Fruit fly (Drosophila melanogaster) whole organism, embryonic: ENCODE results near the gene CG17752.

Experiments used
- Aef1 ChIP-seq: fragments of 200-800 bp; sonication (Bioruptor generic); IDR thresholded peaks from 3 replicates; pipeline ENCODE4 v1.3.6; 2022; ENCODE audit warnings: missing biosample characterization, missing genetic modification characterization
- CG10366 ChIP-seq: fragments of 200-800 bp; sonication (Bioruptor generic); IDR thresholded peaks from 2 replicates; pipeline ENCODE4 v1.3.6; 2022; ENCODE audit warnings: missing biosample characterization, missing genetic modification characterization
- CG14050 ChIP-seq: fragments of 200-800 bp; sonication (Bioruptor generic); IDR thresholded peaks from 3 replicates; pipeline ENCODE4 v1.3.6; 2022; ENCODE audit warnings: missing biosample characterization, missing genetic modification characterization
- CG14667 ChIP-seq: fragments of 200-800 bp; sonication (Bioruptor generic); IDR thresholded peaks from 2 replicates; pipeline ENCODE4 v1.3.6; 2022; ENCODE audit warnings: missing biosample characterization, missing genetic modification characterization
- CG14710 ChIP-seq: fragments of 200-800 bp; sonication (Bioruptor generic); optimal IDR thresholded peaks from 3 replicates; lab custom pipeline; 2019; ENCODE audit warnings: missing biosample characterization, mild to moderate bottlenecking, missing genetic modification characterization, moderate library complexity
- CG16813 ChIP-seq: fragments of 200-800 bp; sonication (Bioruptor generic); IDR thresholded peaks from 3 replicates; pipeline ENCODE4 v1.3.6; 2022; ENCODE audit warnings: missing biosample characterization, missing genetic modification characterization; ENCODE audit not compliant: partially characterized antibody
- CG17385 ChIP-seq: fragments of 200-800 bp; sonication (Bioruptor generic); optimal IDR thresholded peaks from 3 replicates; lab custom pipeline; 2018; ENCODE audit warnings: missing biosample characterization, mild to moderate bottlenecking, missing genetic modification characterization
- CG17829 ChIP-seq: fragments of 200-800 bp; optimal IDR thresholded peaks from 2 replicates; lab custom pipeline; 2019; ENCODE audit warnings: missing biosample characterization, mild to moderate bottlenecking, missing genetic modification characterization, moderate library complexity
- CG2120 ChIP-seq: fragments of 200-800 bp; sonication (Bioruptor generic); optimal IDR thresholded peaks from 3 replicates; lab custom pipeline; 2016; ENCODE audit warnings: missing biosample characterization, missing genetic modification characterization
- CG2199 ChIP-seq: fragments of 200-800 bp; sonication (Bioruptor generic); IDR thresholded peaks from 3 replicates; pipeline ENCODE4 v1.3.6; 2022; ENCODE audit warnings: missing biosample characterization, missing genetic modification characterization
- CG30403 ChIP-seq: fragments of 200-800 bp; sonication (Bioruptor generic); optimal IDR thresholded peaks from 3 replicates; lab custom pipeline; 2016; ENCODE audit warnings: missing biosample characterization, missing genetic modification characterization
- CG3163 ChIP-seq: fragments of 200-800 bp; sonication (Bioruptor generic); optimal IDR thresholded peaks from 3 replicates; lab custom pipeline; 2016; ENCODE audit warnings: missing biosample characterization, missing genetic modification characterization
- CG3838 ChIP-seq: fragments of 200-800 bp; sonication (Bioruptor generic); optimal IDR thresholded peaks from 3 replicates; lab custom pipeline; 2016; ENCODE audit warnings: missing biosample characterization, missing genetic modification characterization
- CG6175 ChIP-seq: fragments of 200-800 bp; sonication (Bioruptor generic); IDR thresholded peaks from 3 replicates; pipeline ENCODE4 v1.3.6; 2022; ENCODE audit warnings: missing biosample characterization, missing genetic modification characterization
- CG6272 ChIP-seq: fragments of 200-800 bp; sonication (Bioruptor generic); IDR thresholded peaks from 2 replicates; pipeline ENCODE4 v1.3.6; 2022; ENCODE audit warnings: missing biosample characterization, missing genetic modification characterization
- CG6854 ChIP-seq: fragments of 200-800 bp; sonication (Bioruptor generic); optimal IDR thresholded peaks from 3 replicates; lab custom pipeline; 2017; ENCODE audit warnings: missing biosample characterization, mild to moderate bottlenecking, missing genetic modification characterization
- CG7928 ChIP-seq: fragments of 200-800 bp; sonication (Bioruptor generic); optimal IDR thresholded peaks from 2 replicates; lab custom pipeline; 2017; ENCODE audit warnings: missing biosample characterization, mild to moderate bottlenecking, missing genetic modification characterization
- CG7963 ChIP-seq: fragments of 200-800 bp; sonication (Bioruptor generic); IDR thresholded peaks from 3 replicates; pipeline ENCODE4 v1.3.6; 2022; ENCODE audit warnings: missing biosample characterization, missing genetic modification characterization; ENCODE audit not compliant: partially characterized antibody
- CG8089 ChIP-seq: fragments of 200-800 bp; sonication (Bioruptor generic); optimal IDR thresholded peaks from 3 replicates; lab custom pipeline; 2016; ENCODE audit warnings: missing biosample characterization, missing genetic modification characterization
- CG8281 ChIP-seq: fragments of 200-800 bp; sonication (Bioruptor generic); optimal IDR thresholded peaks from 2 replicates; lab custom pipeline; 2018; ENCODE audit warnings: missing biosample characterization, mild to moderate bottlenecking, missing genetic modification characterization, moderate library complexity
- Ets97D ChIP-seq: fragments of 200-800 bp; sonication (Bioruptor generic); optimal IDR thresholded peaks from 3 replicates; lab custom pipeline; 2016; ENCODE audit warnings: missing biosample characterization, missing genetic modification characterization
- HLH4C ChIP-seq: fragments of 200-800 bp; sonication (Bioruptor generic); IDR thresholded peaks from 3 replicates; pipeline ENCODE4 v1.3.6; 2022; ENCODE audit warnings: missing biosample characterization, missing genetic modification characterization; ENCODE audit not compliant: partially characterized antibody
- Ravus ChIP-seq: fragments of 200-800 bp; sonication (Bioruptor generic); IDR thresholded peaks from 2 replicates; pipeline ENCODE4 v1.3.6; 2022; ENCODE audit warnings: missing biosample characterization, missing genetic modification characterization
- Side ChIP-seq: fragments of 200-800 bp; sonication (Bioruptor generic); optimal IDR thresholded peaks from 2 replicates; lab custom pipeline; 2016; ENCODE audit warnings: missing biosample characterization, missing genetic modification characterization
- Taf1 ChIP-seq: fragments of 200-800 bp; sonication (Bioruptor generic); IDR thresholded peaks from 2 replicates; pipeline ENCODE4 v1.3.6; 2022; ENCODE audit warnings: missing biosample characterization, missing genetic modification characterization
- ab ChIP-seq: fragments of 200-800 bp; sonication (Bioruptor generic); optimal IDR thresholded peaks from 2 replicates; lab custom pipeline; 2016; ENCODE audit warnings: missing biosample characterization, missing genetic modification characterization
- ara ChIP-seq: fragments of 200-800 bp; sonication (Bioruptor generic); IDR thresholded peaks from 2 replicates; pipeline ENCODE4 v1.3.6; 2022; ENCODE audit warnings: missing biosample characterization, missing genetic modification characterization
- br ChIP-seq: fragments of >200 bp; optimal IDR thresholded peaks from 2 replicates; lab custom pipeline; 2017
- cg ChIP-seq: fragments of 200-800 bp; sonication (Bioruptor generic); optimal IDR thresholded peaks from 3 replicates; lab custom pipeline; 2019; ENCODE audit warnings: missing biosample characterization, mild to moderate bottlenecking, missing genetic modification characterization, moderate library complexity
- chif ChIP-seq, 2 experiments: fragments of 200-800 bp; sonication (Bioruptor generic); optimal IDR thresholded peaks; 3 replicates each; lab custom pipeline; 2016; ENCODE audit warnings: missing biosample characterization in 2 of 2, missing genetic modification characterization in 2 of 2
- crol ChIP-seq: fragments of 200-800 bp; sonication (Bioruptor generic); IDR thresholded peaks from 2 replicates; pipeline ENCODE4 v1.3.6; 2022; ENCODE audit warnings: missing biosample characterization, missing genetic modification characterization
- disco-r ChIP-seq: fragments of 200-800 bp; sonication (Bioruptor generic); optimal IDR thresholded peaks from 2 replicates; lab custom pipeline; 2016; ENCODE audit warnings: missing biosample characterization, missing genetic modification characterization
- fru ChIP-seq: fragments of >200 bp; optimal IDR thresholded peaks from 2 replicates; lab custom pipeline; 2017
- ftz-f1 ChIP-seq: fragments of 200-800 bp; sonication (Bioruptor generic); optimal IDR thresholded peaks from 2 replicates; lab custom pipeline; 2016; ENCODE audit warnings: missing biosample characterization, missing genetic modification characterization
- fu2 ChIP-seq: fragments of 200-800 bp; sonication (Bioruptor generic); optimal IDR thresholded peaks from 2 replicates; lab custom pipeline; 2016; ENCODE audit warnings: missing biosample characterization, missing genetic modification characterization
- hth ChIP-seq: fragments of >200 bp; optimal IDR thresholded peaks from 2 replicates; lab custom pipeline; 2017; ENCODE audit warnings: inconsistent platforms
- lola ChIP-seq, 3 experiments: fragments of >200 bp in 2 of 3; fragments of 200-800 bp in 1 of 3; sonication (Bioruptor generic) in 1 of 3; optimal IDR thresholded peaks; 2 replicates each; lab custom pipeline; 2017 to 2019; ENCODE audit warnings: missing biosample characterization in 3 of 3, missing genetic modification characterization in 3 of 3, mild to moderate bottlenecking in 1 of 3, moderate library complexity in 1 of 3
- lov ChIP-seq, 2 experiments: fragments of 200-800 bp in 1 of 2; fragments of >200 bp in 1 of 2; sonication (Bioruptor generic) in 1 of 2; IDR thresholded peaks in 1 of 2; optimal IDR thresholded peaks in 1 of 2; 2 replicates in 1 of 2; 3 replicates in 1 of 2; pipeline versions ENCODE4 v1.3.6 to Lab custom; 2017 to 2022; ENCODE audit warnings: missing biosample characterization in 1 of 2, missing genetic modification characterization in 1 of 2
- maf-S ChIP-seq: fragments of 200-800 bp; sonication (Bioruptor generic); optimal IDR thresholded peaks from 2 replicates; lab custom pipeline; 2016; ENCODE audit warnings: missing biosample characterization, missing genetic modification characterization
- mam ChIP-seq: fragments of 200-800 bp; sonication (Bioruptor generic); optimal IDR thresholded peaks from 3 replicates; lab custom pipeline; 2016; ENCODE audit warnings: missing biosample characterization, missing genetic modification characterization
- nau ChIP-seq: fragments of 200-800 bp; sonication (Bioruptor generic); optimal IDR thresholded peaks from 3 replicates; lab custom pipeline; 2017; ENCODE audit warnings: missing biosample characterization, mild to moderate bottlenecking, missing genetic modification characterization, missing genetic modification reagents
- nmo ChIP-seq: fragments of 200-800 bp; sonication (Bioruptor generic); optimal IDR thresholded peaks from 2 replicates; lab custom pipeline; 2018; ENCODE audit warnings: missing biosample characterization, mild to moderate bottlenecking, missing genetic modification characterization, moderate library complexity
- nom ChIP-seq: fragments of 200-800 bp; sonication (Bioruptor generic); optimal IDR thresholded peaks from 2 replicates; lab custom pipeline; 2017; ENCODE audit warnings: missing biosample characterization, missing genetic modification characterization, mild to moderate bottlenecking, moderate library complexity, missing genetic modification reagents
- pan ChIP-seq, 4 experiments: fragments of >200 bp in 3 of 4; fragments of 200-800 bp in 1 of 4; sonication (Bioruptor generic) in 1 of 4; optimal IDR thresholded peaks in 3 of 4; IDR thresholded peaks in 1 of 4; 2 replicates each; pipeline versions ENCODE4 v1.3.6 to Lab custom; 2017 to 2022; ENCODE audit warnings: missing biosample characterization in 2 of 4, missing genetic modification characterization in 2 of 4, mixed read lengths in 1 of 4
- phol ChIP-seq: fragments of 200-800 bp; sonication (Bioruptor generic); optimal IDR thresholded peaks from 3 replicates; lab custom pipeline; 2018; ENCODE audit warnings: missing biosample characterization, mild to moderate bottlenecking, missing genetic modification characterization, moderate library complexity
- pum ChIP-seq: fragments of 200-800 bp; sonication (Bioruptor generic); optimal IDR thresholded peaks from 2 replicates; lab custom pipeline; 2016; ENCODE audit warnings: missing biosample characterization, missing genetic modification characterization
- ttk ChIP-seq: fragments of 200-800 bp; sonication (Bioruptor generic); IDR thresholded peaks from 2 replicates; pipeline ENCODE4 v2.1.2; 2022; ENCODE audit warnings: missing biosample characterization, missing genetic modification characterization
- usp ChIP-seq: fragments of >200 bp; optimal IDR thresholded peaks from 2 replicates; lab custom pipeline; 2017; ENCODE audit warnings: missing biosample characterization, missing genetic modification characterization

The CG17752 gene

DNA sequence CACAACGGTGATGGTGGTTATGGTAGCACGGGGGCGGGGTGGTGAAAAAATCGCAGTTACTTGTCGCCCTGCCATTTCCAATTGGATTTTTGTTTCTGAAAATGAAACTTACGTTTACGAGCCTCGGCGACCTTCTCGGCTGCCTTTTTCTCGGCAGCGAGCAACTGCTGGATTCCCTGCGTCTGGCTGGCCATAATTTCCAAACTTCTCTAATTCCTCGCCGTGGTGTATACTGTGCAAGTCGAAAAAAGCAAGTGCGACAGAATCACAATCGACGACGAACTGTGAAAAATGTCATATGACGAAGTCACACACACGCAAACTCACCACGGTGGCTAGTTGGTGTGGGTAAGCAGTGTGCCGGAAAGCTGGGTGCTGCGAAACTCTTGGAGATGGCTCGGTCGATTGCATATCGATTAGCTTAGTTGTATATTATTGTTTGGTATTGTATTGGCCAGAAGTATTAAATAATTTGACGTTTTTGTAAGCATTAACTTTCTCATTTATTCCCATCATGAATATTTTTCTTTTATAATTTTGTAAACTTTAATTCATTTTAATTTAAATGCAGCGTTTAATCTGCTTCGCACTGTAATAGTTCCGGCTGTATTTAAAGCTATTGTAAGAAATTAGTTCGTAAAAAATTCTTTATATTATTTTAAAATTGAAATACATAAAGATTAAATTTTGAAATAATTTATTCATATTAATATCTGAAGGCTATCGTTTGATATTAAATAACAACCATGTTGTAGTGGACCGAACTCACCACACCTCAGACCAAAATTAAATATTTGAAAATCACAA lies 34.3 kb downstream of the CG17752 start, which contains the start of gene Vha13 (continued):
- TF ChIP-seq CG17829 (tag; lab: Kevin White, UChicago): no peak
- no peak for TF ChIP-seq usp (GFP tag; lab: Kevin White, UChicago)
- TF ChIP-seq HLH4C (GFP tag; lab: Robert Waterston, UW): peak; percentile 7; the same call in 1 of the 3 replicates
- TF ChIP-seq br: no peak
- no peak for TF ChIP-seq pan (optimal IDR thresholded peaks at IDR 0.05; lab: Kevin White, UChicago)
- TF ChIP-seq pan (GFP tag; optimal IDR thresholded peaks at IDR 0.05 in 1 of 2, IDR thresholded peaks at IDR 0.05 in 1 of 2): no peak
- peak; percentile 58 for TF ChIP-seq CG2120
- TF ChIP-seq mam (GFP tag; lab: Kevin White, UChicago): peak; percentile 76
- peak; percentile 53 for TF ChIP-seq ftz-f1
- peak; percentile 18 for TF ChIP-seq pum (GFP tag; lab: Kevin White, UChicago)
- peak; percentile 36 for TF ChIP-seq nmo (GFP tag; lab: Kevin White, UChicago)
- no peak for TF ChIP-seq Ravus (GFP tag; lab: Robert Waterston, UW)
- TF ChIP-seq nau (GFP tag; lab: Kevin White, UChicago): no peak
- TF ChIP-seq Side (GFP tag; lab: Kevin White, UChicago): peak; percentile 34
- peak in 1 of 2 experiments; percentile 3 for TF ChIP-seq chif (GFP tag; optimal IDR thresholded peaks at IDR 0.05; lab: Kevin White, UChicago)
- peak; percentile 56; the same call in 1 of the 3 replicates for TF ChIP-seq CG7963 (GFP tag; lab: Robert Waterston, UW)
- TF ChIP-seq CG8089 (GFP tag; lab: Kevin White, UChicago): peak; percentile 25
- 0 out of 3 replicates have a peak, but pooled peaks have one; percentile 60 for TF ChIP-seq CG2199 (GFP tag; lab: Robert Waterston, UW)
- no peak for TF ChIP-seq hth (lab: Kevin White, UChicago)
- no peak for TF ChIP-seq CG8281 (tag; lab: Kevin White, UChicago)
- TF ChIP-seq maf-S (GFP tag; lab: Kevin White, UChicago): peak; percentile 48
- peak; percentile 48 for TF ChIP-seq CG10366 (GFP tag; lab: Robert Waterston, UW)
- TF ChIP-seq phol (tag; lab: Kevin White, UChicago): peak; percentile 29
- peak; percentile 40 for TF ChIP-seq disco-r (GFP tag; lab: Kevin White, UChicago)
- peak; percentile 34 for TF ChIP-seq CG30403 (GFP tag; lab: Kevin White, UChicago)
- peak; percentile 2 for TF ChIP-seq CG3163 (GFP tag; lab: Kevin White, UChicago)
- peak; percentile 22 for TF ChIP-seq Ets97D (GFP tag; lab: Kevin White, UChicago)
- 0 out of 2 replicates have a peak, but pooled peaks have one; percentile 34 for TF ChIP-seq ttk (GFP tag; lab: Robert Waterston, UW)
- TF ChIP-seq Taf1 (GFP tag; lab: Robert Waterston, UW): peak; percentile 58; the same call in 1 of the 2 replicates
- TF ChIP-seq lov (optimal IDR thresholded peaks at IDR 0.05; lab: Kevin White, UChicago): no peak
- TF ChIP-seq lov (GFP tag; IDR thresholded peaks at IDR 0.05; lab: Robert Waterston, UW): peak; percentile 82
- peak; percentile 42 for TF ChIP-seq fu2 (GFP tag; lab: Kevin White, UChicago)
- TF ChIP-seq CG16813: peak; percentile 63
- no peak for TF ChIP-seq CG14050
- TF ChIP-seq crol (GFP tag; lab: Robert Waterston, UW): peak; percentile 82
- TF ChIP-seq CG6175 (GFP tag; lab: Robert Waterston, UW): no peak
- TF ChIP-seq CG3838 (GFP tag; lab: Kevin White, UChicago): no peak
- TF ChIP-seq CG6854: peak; percentile 57
- TF ChIP-seq nom (GFP tag; lab: Kevin White, UChicago): peak; percentile 80
- peak; percentile 11; the same call in 1 of the 2 replicates for TF ChIP-seq ara (GFP tag; lab: Robert Waterston, UW)
- TF ChIP-seq lola (GFP tag; optimal IDR thresholded peaks at IDR 0.05; lab: Kevin White, UChicago): peak in 1 of 3 experiments; percentile 32
- peak; percentile 34 for TF ChIP-seq CG14710
- TF ChIP-seq fru (lab: Kevin White, UChicago): no peak
- peak; percentile 29 for TF ChIP-seq ab (GFP tag; lab: Kevin White, UChicago)
- peak; percentile 37 for TF ChIP-seq CG17385 (GFP tag; lab: Kevin White, UChicago)
- peak; percentile 70 for TF ChIP-seq CG6272 (GFP tag; lab: Robert Waterston, UW)
- no peak for TF ChIP-seq CG7928 (GFP tag; lab: Kevin White, UChicago)
- peak; percentile 39; the same call in 1 of the 2 replicates for TF ChIP-seq CG14667 (GFP tag; lab: Robert Waterston, UW)
- peak; percentile 69 for TF ChIP-seq cg (GFP tag; lab: Kevin White, UChicago)
- peak; percentile 68 for TF ChIP-seq Aef1 (GFP tag; lab: Robert Waterston, UW)
